Worm (Caenorhabditis elegans) whole organism, young adult: ENCODE results near the gene C40A11.8.
"Not testable (repeated sequence)": the region's sequence is repeated elsewhere in the genome, so short reads cannot be mapped to it uniquely, and the experiment has no call there.

ENCODE experiments used
- B0261.1 ChIP-seq: sonication (generic microtip); optimal IDR thresholded peaks from 2 replicates; lab custom pipeline; 2016; ENCODE audit warnings: mild to moderate bottlenecking, missing genetic modification characterization, moderate library complexity, missing compliant biosample characterization
- F10E7.11 ChIP-seq: sonication (generic microtip); optimal IDR thresholded peaks from 2 replicates; lab custom pipeline; 2017; ENCODE audit warnings: mild to moderate bottlenecking, missing genetic modification characterization, moderate library complexity, missing compliant biosample characterization
- F22D6.2 ChIP-seq: sonication (generic microtip); optimal IDR thresholded peaks from 2 replicates; lab custom pipeline; 2016; ENCODE audit warnings: mild to moderate bottlenecking, missing genetic modification characterization, missing compliant biosample characterization
- F33H1.4 ChIP-seq: fragments of 200-800 bp; sonication (Bioruptor generic); IDR thresholded peaks from 2 replicates; pipeline ENCODE4 v1.3.6; 2022; ENCODE audit warnings: missing genetic modification reagents, missing genetic modification characterization, missing compliant biosample characterization
- F39B2.1 ChIP-seq: fragments of 200-800 bp; sonication (Bioruptor generic); IDR thresholded peaks from 2 replicates; pipeline ENCODE4 v1.3.6; 2022; ENCODE audit warnings: missing genetic modification reagents, missing genetic modification characterization, missing compliant biosample characterization
- K11D2.4 ChIP-seq: fragments of 200-800 bp; sonication (Bioruptor generic); IDR thresholded peaks from 2 replicates; pipeline ENCODE4 v1.3.6; 2022; ENCODE audit warnings: missing genetic modification reagents, missing genetic modification characterization, missing compliant biosample characterization
- Y53F4B.3 ChIP-seq: fragments of 200-800 bp; sonication (Bioruptor generic); IDR thresholded peaks from 2 replicates; pipeline ENCODE4 v1.3.6; 2022; ENCODE audit warnings: missing genetic modification reagents, missing genetic modification characterization, missing compliant biosample characterization
- Y53G8AR.9 ChIP-seq: fragments of 200-800 bp; sonication (Bioruptor generic); conservative IDR thresholded peaks from 2 replicates; pipeline ENCODE4 v1.3.6; 2022; ENCODE audit warnings: missing genetic modification reagents, missing genetic modification characterization, missing compliant biosample characterization
- Y67H2A.10 ChIP-seq: fragments of 200-800 bp; sonication (Bioruptor generic); conservative IDR thresholded peaks from 2 replicates; pipeline ENCODE4 v1.3.6; 2022; ENCODE audit warnings: missing genetic modification reagents, missing genetic modification characterization, missing compliant biosample characterization
- Y95B8A.8 ChIP-seq: fragments of 200-800 bp; sonication (Bioruptor generic); IDR thresholded peaks from 2 replicates; pipeline ENCODE4 v1.3.6; 2022; ENCODE audit warnings: missing genetic modification reagents, missing genetic modification characterization, missing compliant biosample characterization
- ZK185.1 ChIP-seq: sonication (generic microtip); optimal IDR thresholded peaks from 2 replicates; lab custom pipeline; 2016; ENCODE audit warnings: mild to moderate bottlenecking, missing genetic modification characterization, missing compliant biosample characterization; ENCODE audit not compliant: poor library complexity, severe bottlenecking
- akir-1 ChIP-seq: fragments of 200-800 bp; sonication (Bioruptor generic); optimal IDR thresholded peaks from 2 replicates; lab custom pipeline; 2018; ENCODE audit warnings: mild to moderate bottlenecking, missing genetic modification characterization, moderate library complexity, missing compliant biosample characterization
- attf-3 ChIP-seq: fragments of 200-800 bp; sonication (Bioruptor generic); conservative IDR thresholded peaks from 2 replicates; pipeline ENCODE4 v1.3.6; 2022; ENCODE audit warnings: missing genetic modification reagents, missing genetic modification characterization, missing compliant biosample characterization
- cebp-2 ChIP-seq: fragments of 200-800 bp; sonication (Bioruptor generic); IDR thresholded peaks from 2 replicates; pipeline ENCODE4 v1.3.6; 2022; ENCODE audit warnings: missing genetic modification characterization, missing compliant biosample characterization
- ceh-91 ChIP-seq: fragments of 200-800 bp; sonication (Bioruptor generic); IDR thresholded peaks from 2 replicates; pipeline ENCODE4 v1.3.6; 2022; ENCODE audit warnings: missing genetic modification reagents, missing genetic modification characterization, missing compliant biosample characterization
- die-1 ChIP-seq: sonication (generic microtip); optimal IDR thresholded peaks from 2 replicates; lab custom pipeline; 2016; ENCODE audit warnings: missing genotype, mild to moderate bottlenecking, missing genetic modification characterization, missing compliant biosample characterization
- dpff-1 ChIP-seq: sonication (generic microtip); optimal IDR thresholded peaks from 2 replicates; lab custom pipeline; 2017; ENCODE audit warnings: mild to moderate bottlenecking, missing genetic modification characterization, missing compliant biosample characterization
- egrh-3 ChIP-seq: fragments of 200-800 bp; sonication (Bioruptor generic); IDR thresholded peaks from 2 replicates; pipeline ENCODE4 v1.3.6; 2022; ENCODE audit warnings: missing genetic modification reagents, missing genetic modification characterization, missing compliant biosample characterization
- hlh-12 ChIP-seq: sonication (generic microtip); optimal IDR thresholded peaks from 2 replicates; lab custom pipeline; 2016; ENCODE audit warnings: missing genetic modification characterization, missing compliant biosample characterization
- hrde-1 ChIP-seq: sonication (generic microtip); optimal IDR thresholded peaks from 2 replicates; lab custom pipeline; 2016; ENCODE audit warnings: missing genetic modification characterization, mild to moderate bottlenecking, missing compliant biosample characterization, moderate library complexity, missing genotype, missing genetic modification reagents, borderline replicate concordance
- hsf-1 ChIP-seq: fragments of 200-800 bp; sonication (Bioruptor generic); IDR thresholded peaks from 2 replicates; pipeline ENCODE4 v1.3.6; 2022; ENCODE audit warnings: missing genetic modification reagents, missing genetic modification characterization, missing compliant biosample characterization
- let-607 ChIP-seq, 2 experiments: fragments of 200-800 bp in 1 of 2; sonication (Bioruptor generic) in 1 of 2; sonication (generic microtip) in 1 of 2; optimal IDR thresholded peaks; 2 replicates each; lab custom pipeline; 2016 to 2018; ENCODE audit warnings: mild to moderate bottlenecking in 2 of 2, missing compliant biosample characterization in 2 of 2, missing genetic modification characterization in 2 of 2, moderate library complexity in 2 of 2, missing genotype in 1 of 2
- madf-10 ChIP-seq: sonication (generic microtip); optimal IDR thresholded peaks from 2 replicates; lab custom pipeline; 2016; ENCODE audit warnings: mild to moderate bottlenecking, missing genetic modification characterization, missing compliant biosample characterization
- mcd-1 ChIP-seq: fragments of 200-800 bp; sonication (Bioruptor generic); IDR thresholded peaks from 2 replicates; pipeline ENCODE4 v1.3.6; 2022; ENCODE audit warnings: missing genetic modification reagents, missing genetic modification characterization, missing compliant biosample characterization
- mel-28 ChIP-seq: sonication (generic microtip); optimal IDR thresholded peaks from 2 replicates; lab custom pipeline; 2016; ENCODE audit warnings: borderline replicate concordance, mild to moderate bottlenecking, missing genetic modification characterization, missing compliant biosample characterization
- nhr-80 ChIP-seq: sonication (generic microtip); optimal IDR thresholded peaks from 2 replicates; lab custom pipeline; 2016; ENCODE audit warnings: missing genetic modification characterization, missing compliant biosample characterization
- repo-1 ChIP-seq: sonication (generic microtip); optimal IDR thresholded peaks from 2 replicates; lab custom pipeline; 2017; ENCODE audit warnings: mild to moderate bottlenecking, missing genetic modification characterization, missing compliant biosample characterization
- rpc-1 ChIP-seq, 2 experiments: fragments of 150-350 bp in 1 of 2; sonication (generic microtip) in 1 of 2; optimal IDR thresholded peaks; 2 replicates each; lab custom pipeline; 2014 to 2018; ENCODE audit warnings: missing biosample characterization in 1 of 2, missing genetic modification characterization in 1 of 2, missing genetic modification reagents in 1 of 2, missing genotype in 1 of 2
- sdz-38 ChIP-seq: sonication (generic microtip); optimal IDR thresholded peaks from 2 replicates; lab custom pipeline; 2016; ENCODE audit warnings: missing genotype, missing genetic modification characterization, missing compliant biosample characterization
- snpc-4 ChIP-seq, 5 experiments: fragments of 150-350 bp in 1 of 5; sonication (generic microtip) in 4 of 5; optimal IDR thresholded peaks; 2 replicates each; lab custom pipeline; 2014 to 2018; ENCODE audit warnings: missing genetic modification characterization in 5 of 5, missing biosample characterization in 3 of 5, antibody characterized with exemption in 2 of 5, mild to moderate bottlenecking in 2 of 5, missing compliant biosample characterization in 2 of 5, missing genotype in 2 of 5, moderate library complexity in 2 of 5, missing genetic modification reagents in 1 of 5
- tlf-1 ChIP-seq: fragments of 200-800 bp; sonication (Bioruptor generic); optimal IDR thresholded peaks from 2 replicates; lab custom pipeline; 2018; ENCODE audit warnings: mild to moderate bottlenecking, missing genetic modification characterization, missing compliant biosample characterization
- xnd-1 ChIP-seq: sonication (generic microtip); optimal IDR thresholded peaks from 2 replicates; lab custom pipeline; 2016; ENCODE audit warnings: missing genotype, missing genetic modification reagents, missing genetic modification characterization, missing compliant biosample characterization
- zim-3 ChIP-seq: sonication (generic microtip); optimal IDR thresholded peaks from 2 replicates; lab custom pipeline; 2017; ENCODE audit warnings: mild to moderate bottlenecking, missing genetic modification characterization, moderate library complexity, missing compliant biosample characterization
- ztf-26 ChIP-seq: sonication (generic microtip); optimal IDR thresholded peaks from 2 replicates; lab custom pipeline; 2017; ENCODE audit warnings: missing genetic modification characterization, missing compliant biosample characterization
- ztf-6 ChIP-seq: fragments of 200-800 bp; sonication (Bioruptor generic); IDR thresholded peaks from 2 replicates; pipeline ENCODE4 v1.3.6; 2022; ENCODE audit warnings: missing genetic modification reagents, missing genetic modification characterization, missing compliant biosample characterization

The C40A11.8 gene

ce11 chrII:2168374-2168773, 17.6 kb upstream of the C40A11.8 start, which contains the start of gene fbxb-38:
TSS of gene fbxb-38 (minus strand) at chrII:2168763.
- TF ChIP-seq K11D2.4 (no peak), ztf-6 (GFP tag; lab: Robert Waterston, UW) (no peak), F33H1.4 (GFP tag; lab: Robert Waterston, UW) (no peak), let-607 (tag; optimal IDR thresholded peaks at IDR 0.05; lab: Kevin White, UChicago) (no peak), egrh-3 (GFP tag; lab: Robert Waterston, UW) (no peak), ceh-91 (GFP tag; lab: Robert Waterston, UW) (no peak), mel-28 (tag; lab: Kevin White, UChicago) (no peak), zim-3 (tag; lab: Kevin White, UChicago) (no peak), Y95B8A.8 (GFP tag; lab: Robert Waterston, UW) (no peak), ztf-26 (tag; lab: Kevin White, UChicago) (no peak), Y53G8AR.9 (GFP tag; lab: Robert Waterston, UW) (no peak), sdz-38 (tag; lab: Kevin White, UChicago) (no peak), hlh-12 (no peak), Y67H2A.10 (GFP tag; lab: Robert Waterston, UW) (no peak), akir-1 (GFP tag; lab: Kevin White, UChicago) (no peak), cebp-2 (GFP tag; lab: Robert Waterston, UW) (no peak), madf-10 (tag; lab: Kevin White, UChicago) (no peak), ZK185.1 (no peak)

- TF ChIP-seq F39B2.1 (GFP tag; lab: Robert Waterston, UW) (no peak), Y53G8AR.9 (GFP tag; lab: Robert Waterston, UW) (no peak), F22D6.2 (tag; lab: Kevin White, UChicago) (no peak), die-1 (tag; lab: Kevin White, UChicago) (no peak), sdz-38 (tag; lab: Kevin White, UChicago) (no peak), hrde-1 (tag; lab: Kevin White, UChicago) (no peak), attf-3 (GFP tag; lab: Robert Waterston, UW) (no peak), repo-1 (tag; lab: Kevin White, UChicago) (no peak), nhr-80 (tag; lab: Kevin White, UChicago) (no peak)
Measured at ce11 chrII:2166376-2166775, 15.6 kb upstream of the C40A11.8 start, which contains the start of gene C33C12.4. TSS of gene C33C12.4 (minus strand) at chrII:2166476.

- peak; percentile 59; the same call in 1 of the 2 replicates for TF ChIP-seq egrh-3 (GFP tag; lab: Robert Waterston, UW)
Measured at ce11 chrII:2163370-2163882, 12.7 kb upstream of the C40A11.8 start, which contains the start of gene C33C12.11. TSS of gene C33C12.11 (minus strand) at chrII:2163832.

- TF ChIP-seq mcd-1 (GFP tag; lab: Robert Waterston, UW); dpff-1 (tag; lab: Kevin White, UChicago); egrh-3 (GFP tag; lab: Robert Waterston, UW): not testable (repeated sequence)
- TF ChIP-seq, all 124 proteins: peak for 0; not testable (repeated sequence) for 124
Measured at ce11 chrII:2153708-2154107, 3.0 kb upstream of the C40A11.8 start, which contains the start of gene math-18. TSS of gene math-18 (plus strand) at chrII:2154008.

ce11 chrII:2152455-2152854, 1.7 kb upstream of the C40A11.8 start:
- peak; percentile 5 for TF ChIP-seq nhr-80 (tag; lab: Kevin White, UChicago)
- no peak for TF ChIP-seq akir-1 (GFP tag; lab: Kevin White, UChicago)
- TF ChIP-seq, all 124 proteins: peak for 1

ce11 chrII:2146900-2147375, 3.8 kb downstream of the C40A11.8 start, which contains the start of gene C40A11.2:
TSS of gene C40A11.2 (plus strand) at chrII:2146950.
- no peak for TF ChIP-seq rpc-1 (optimal IDR thresholded peaks at IDR 0.05; lab: Kevin White, UChicago)
- no peak for TF ChIP-seq rpc-1 (tag; optimal IDR thresholded peaks at IDR 0.05; lab: Kevin White, UChicago)
- TF ChIP-seq Y53F4B.3: no peak
- TF ChIP-seq xnd-1 (tag; lab: Kevin White, UChicago): no peak
- TF ChIP-seq hsf-1 (GFP tag; lab: Robert Waterston, UW): peak; percentile 90
- TF ChIP-seq F10E7.11 (tag; lab: Kevin White, UChicago): no peak
- no peak for TF ChIP-seq zim-3 (tag; lab: Kevin White, UChicago)
- TF ChIP-seq snpc-4 (GFP tag; optimal IDR thresholded peaks at IDR 0.05; lab: Kevin White, UChicago): no peak
- TF ChIP-seq snpc-4 (tag; optimal IDR thresholded peaks at IDR 0.05; lab: Kevin White, UChicago): no peak
- TF ChIP-seq B0261.1: no peak
- TF ChIP-seq tlf-1: no peak
